Worm (Caenorhabditis elegans) whole organism, L1 larva: Measurements from ENCODE around the gene F54H12.7.

Source experiments
- C04F5.9 ChIP-seq: sonication (generic microtip); optimal IDR thresholded peaks from 2 replicates; lab custom pipeline; 2016; ENCODE audit warnings: missing genetic modification characterization, missing compliant biosample characterization
- Y116A8C.19 ChIP-seq: sonication (generic microtip); optimal IDR thresholded peaks from 2 replicates; lab custom pipeline; 2016; ENCODE audit warnings: missing compliant biosample characterization, missing genetic modification characterization, borderline replicate concordance
- aha-1 ChIP-seq: fragments of 150-350 bp; optimal IDR thresholded peaks from 2 replicates; lab custom pipeline; 2014; ENCODE audit warnings: missing biosample characterization, missing genetic modification characterization
- alr-1 ChIP-seq: fragments of 200-800 bp; sonication (Bioruptor generic); optimal IDR thresholded peaks from 2 replicates; lab custom pipeline; 2018; ENCODE audit warnings: borderline replicate concordance, mild to moderate bottlenecking, missing genetic modification characterization, missing compliant biosample characterization
- ama-1 ChIP-seq: fragments of 150-350 bp; optimal IDR thresholded peaks from 2 replicates; lab custom pipeline; 2014
- blmp-1 ChIP-seq: fragments of 150-350 bp; optimal IDR thresholded peaks from 2 replicates; lab custom pipeline; 2014; ENCODE audit warnings: missing biosample characterization, missing genetic modification characterization
- ceh-88 ChIP-seq: fragments of 200-800 bp; sonication (Bioruptor generic); IDR thresholded peaks from 2 replicates; pipeline ENCODE4 v1.3.6; 2022; ENCODE audit warnings: missing genetic modification characterization, missing compliant biosample characterization
- efl-1 ChIP-seq, 4 experiments: fragments of 150-350 bp; optimal IDR thresholded peaks in 3 of 4; peaks in 1 of 4; 1 replicate in 1 of 4; 2 replicates in 3 of 4; lab custom pipeline; 2014; ENCODE audit warnings: missing biosample characterization in 2 of 4, missing genetic modification characterization in 2 of 4, missing genetic modification reagents in 2 of 4
- egl-13 ChIP-seq: sonication (generic microtip); optimal IDR thresholded peaks from 2 replicates; lab custom pipeline; 2016; ENCODE audit warnings: missing genotype, missing genetic modification reagents, missing genetic modification characterization, missing compliant biosample characterization
- elt-2 ChIP-seq: sonication (generic microtip); optimal IDR thresholded peaks from 2 replicates; lab custom pipeline; 2016; ENCODE audit warnings: missing genetic modification characterization, mild to moderate bottlenecking, inconsistent platforms, missing compliant biosample characterization, missing genetic modification reagents
- elt-3 ChIP-seq, 6 experiments: fragments of 150-350 bp in 1 of 6; sonication (generic microtip); optimal IDR thresholded peaks; 2 replicates each; lab custom pipeline; 2017 to 2018; ENCODE audit warnings: missing biosample characterization in 6 of 6, missing genetic modification characterization in 6 of 6, inconsistent platforms in 1 of 6
- ets-5 ChIP-seq: fragments of 200-800 bp; sonication (Bioruptor generic); IDR thresholded peaks from 2 replicates; pipeline ENCODE4 v1.3.6; 2022; ENCODE audit warnings: missing genetic modification characterization, missing compliant biosample characterization
- fkh-4 ChIP-seq: sonication (generic microtip); optimal IDR thresholded peaks from 2 replicates; lab custom pipeline; 2016; ENCODE audit warnings: missing compliant biosample characterization, missing genetic modification characterization, borderline replicate concordance
- hpl-2 ChIP-seq: fragments of 150-350 bp; optimal IDR thresholded peaks from 2 replicates; lab custom pipeline; 2014; ENCODE audit warnings: missing biosample characterization, missing genetic modification reagents, missing genetic modification characterization
- lin-35 ChIP-seq, 2 experiments: fragments of 150-350 bp; optimal IDR thresholded peaks; 2 replicates each; lab custom pipeline; 2014; ENCODE audit warnings: missing biosample characterization in 2 of 2, missing genetic modification characterization in 2 of 2, missing genetic modification reagents in 2 of 2
- lin-39 ChIP-seq: fragments of 150-350 bp; optimal IDR thresholded peaks from 2 replicates; lab custom pipeline; 2014; ENCODE audit warnings: missing biosample characterization, missing genetic modification reagents, missing genetic modification characterization
- lir-3 ChIP-seq: sonication (generic microtip); optimal IDR thresholded peaks from 2 replicates; lab custom pipeline; 2016; ENCODE audit warnings: mild to moderate bottlenecking, missing genetic modification characterization, moderate library complexity, missing compliant biosample characterization; ENCODE audit not compliant: poor library complexity
- lsy-2 ChIP-seq, 2 experiments: fragments of 150-350 bp; optimal IDR thresholded peaks; 2 replicates each; lab custom pipeline; 2014; ENCODE audit warnings: missing biosample characterization in 2 of 2, missing genetic modification characterization in 2 of 2
- mdl-1 ChIP-seq, 2 experiments: fragments of 150-350 bp; optimal IDR thresholded peaks; 2 replicates each; lab custom pipeline; 2014 to 2017; ENCODE audit warnings: missing biosample characterization in 2 of 2, missing genetic modification characterization in 2 of 2, inconsistent platforms in 1 of 2
- mef-2 ChIP-seq: fragments of 150-350 bp; optimal IDR thresholded peaks from 2 replicates; lab custom pipeline; 2014; ENCODE audit warnings: missing biosample characterization, missing genetic modification characterization
- nhr-19 ChIP-seq: fragments of 200-800 bp; sonication (Bioruptor generic); conservative IDR thresholded peaks from 2 replicates; pipeline ENCODE4 v1.3.6; 2022; ENCODE audit warnings: missing genetic modification characterization, missing compliant biosample characterization
- nhr-20 ChIP-seq: sonication (generic microtip); optimal IDR thresholded peaks from 2 replicates; lab custom pipeline; 2016; ENCODE audit warnings: mild to moderate bottlenecking, missing genetic modification characterization, missing compliant biosample characterization
- nhr-77 ChIP-seq: fragments of 150-350 bp; optimal IDR thresholded peaks from 2 replicates; lab custom pipeline; 2014; ENCODE audit warnings: missing biosample characterization, missing genetic modification characterization
- nhr-85 ChIP-seq: sonication (generic microtip); peaks from one replicate; lab custom pipeline; 2016; ENCODE audit warnings: missing genetic modification characterization, inconsistent platforms, missing compliant biosample characterization
- pqm-1 ChIP-seq: sonication (generic microtip); optimal IDR thresholded peaks from 3 replicates; lab custom pipeline; 2017; ENCODE audit warnings: missing biosample characterization, missing genetic modification characterization
- rnt-1 ChIP-seq: sonication (generic microtip); optimal IDR thresholded peaks from 2 replicates; lab custom pipeline; 2016; ENCODE audit warnings: mild to moderate bottlenecking, missing genetic modification characterization, moderate library complexity, missing compliant biosample characterization
- snu-23 ChIP-seq: sonication (generic microtip); optimal IDR thresholded peaks from 2 replicates; lab custom pipeline; 2016; ENCODE audit warnings: missing genetic modification characterization, missing compliant biosample characterization
- sox-4 ChIP-seq: sonication (generic microtip); optimal IDR thresholded peaks from 2 replicates; lab custom pipeline; 2016; ENCODE audit warnings: missing genetic modification characterization, missing compliant biosample characterization
- tlp-1 ChIP-seq: fragments of 150-350 bp; optimal IDR thresholded peaks from 2 replicates; lab custom pipeline; 2014; ENCODE audit warnings: missing biosample characterization, missing genetic modification characterization
- unc-30 ChIP-seq: sonication (generic microtip); optimal IDR thresholded peaks from 2 replicates; lab custom pipeline; 2017; ENCODE audit warnings: missing biosample characterization, missing genetic modification characterization
- unc-62 ChIP-seq: fragments of 150-350 bp; optimal IDR thresholded peaks from 2 replicates; lab custom pipeline; 2014; ENCODE audit warnings: missing biosample characterization, missing genetic modification reagents, missing genetic modification characterization
- unc-86 ChIP-seq: sonication (generic microtip); optimal IDR thresholded peaks from 2 replicates; lab custom pipeline; 2016; ENCODE audit warnings: missing genetic modification characterization, missing compliant biosample characterization
- unc-98 ChIP-seq: fragments of 200-800 bp; sonication (Bioruptor generic); IDR thresholded peaks from 2 replicates; pipeline ENCODE4 v1.3.6; 2022; ENCODE audit warnings: missing genetic modification characterization, missing compliant biosample characterization
- xbp-1 ChIP-seq: sonication (generic microtip); optimal IDR thresholded peaks from 2 replicates; lab custom pipeline; 2016; ENCODE audit warnings: missing genetic modification characterization, missing compliant biosample characterization
- zag-1 ChIP-seq: fragments of 150-350 bp; optimal IDR thresholded peaks from 2 replicates; lab custom pipeline; 2014; ENCODE audit warnings: missing biosample characterization, missing genetic modification characterization
- zip-4 ChIP-seq: fragments of 200-800 bp; sonication (Bioruptor generic); optimal IDR thresholded peaks from 2 replicates; lab custom pipeline; 2018; ENCODE audit warnings: mild to moderate bottlenecking, missing genetic modification characterization, moderate library complexity, missing compliant biosample characterization
- ztf-4 ChIP-seq: fragments of 150-350 bp; optimal IDR thresholded peaks from 2 replicates; lab custom pipeline; 2014; ENCODE audit warnings: missing biosample characterization, missing genetic modification characterization

Gene F54H12.7

DNA sequence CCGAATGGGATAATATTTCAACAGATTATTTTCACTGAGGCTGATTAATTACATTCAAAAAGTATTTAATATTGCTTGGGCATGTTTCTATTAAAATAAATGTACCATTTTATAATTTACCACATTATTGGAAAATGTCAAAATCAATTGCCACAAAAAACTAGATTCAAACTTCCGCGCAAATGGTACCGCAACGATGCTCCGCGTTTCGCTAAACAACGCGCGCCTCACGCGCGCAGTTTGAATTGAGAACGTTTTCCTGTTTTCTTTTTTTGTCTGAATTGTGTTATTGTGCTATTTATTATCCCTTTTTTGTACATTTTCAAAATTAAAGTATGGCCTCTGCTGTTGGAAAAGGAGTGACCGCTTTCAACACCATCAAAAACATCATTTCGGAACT, 28.3 kb upstream of the F54H12.7 start, which contains the start of gene C29E4.12 (continued):
- peak; percentile 53 for TF ChIP-seq unc-86 (tag; lab: Kevin White, UChicago)
- TF ChIP-seq pqm-1 (tag; lab: Kevin White, UChicago): no peak
- peak; percentile 84 to 92 for TF ChIP-seq lsy-2 (tag; optimal IDR thresholded peaks at IDR 0.05; lab: Kevin White, UChicago)
- TF ChIP-seq nhr-20 (tag; lab: Kevin White, UChicago): peak; percentile 74
- peak; percentile 86 for TF ChIP-seq nhr-85 (tag; lab: Kevin White, UChicago)
- TF ChIP-seq C04F5.9 (tag; lab: Kevin White, UChicago): peak; percentile 63
- TF ChIP-seq nhr-77 (tag; lab: Kevin White, UChicago): peak; percentile 61
- TF ChIP-seq, all 84 proteins: peak for 47

DNA sequence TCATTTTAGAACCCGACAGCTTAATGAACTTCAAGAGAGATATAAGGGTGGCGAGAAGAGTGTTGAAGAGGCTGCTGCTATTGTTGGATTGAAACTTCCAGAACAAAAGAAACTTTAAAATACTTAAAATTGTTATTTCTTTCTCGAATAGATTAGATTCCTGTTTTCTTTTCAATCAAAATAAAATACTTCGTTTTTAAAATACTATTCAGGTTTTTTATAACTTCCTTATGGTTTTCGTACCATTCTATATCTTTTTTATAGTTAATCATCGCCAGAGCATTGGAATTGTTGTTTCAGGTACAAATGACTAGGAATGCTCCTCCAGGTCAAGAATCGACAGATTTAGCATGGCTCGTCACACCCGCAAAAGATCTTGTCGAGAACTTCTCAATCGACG, 27.7 kb upstream of the F54H12.7 start, which contains the start of gene kle-2:
TSS of gene kle-2 (plus strand) at position 301 of the 400 bp plus-strand sequence.
- TF ChIP-seq mef-2 (no peak), unc-98 (GFP tag; lab: Robert Waterston, UW) (no peak), aha-1 (tag; lab: Kevin White, UChicago) (no peak), mdl-1 (tag; optimal IDR thresholded peaks at IDR 0.05; lab: Kevin White, UChicago) (no peak), fkh-4 (tag; lab: Kevin White, UChicago) (no peak), zip-4 (GFP tag; lab: Kevin White, UChicago) (no peak), rnt-1 (tag; lab: Kevin White, UChicago) (no peak), alr-1 (tag; lab: Kevin White, UChicago) (no peak), zag-1 (tag; lab: Kevin White, UChicago) (no peak), tlp-1 (tag; lab: Kevin White, UChicago) (no peak), elt-3 (tag; optimal IDR thresholded peaks at IDR 0.05; lab: Kevin White, UChicago) (no peak), hpl-2 (GFP tag; lab: Kevin White, UChicago) (no peak), Y116A8C.19 (tag; lab: Kevin White, UChicago) (no peak), snu-23 (GFP tag; lab: Kevin White, UChicago) (no peak), lin-35 (GFP tag; optimal IDR thresholded peaks at IDR 0.05; lab: Kevin White, UChicago) (no peak), unc-30 (tag; lab: Kevin White, UChicago) (no peak), pqm-1 (tag; lab: Kevin White, UChicago) (no peak), ztf-4 (tag; lab: Kevin White, UChicago) (no peak)

- TF ChIP-seq nhr-85 (tag; lab: Kevin White, UChicago): no peak
- no peak for TF ChIP-seq ama-1
- TF ChIP-seq unc-62: no peak
- no peak for TF ChIP-seq lir-3 (tag; lab: Kevin White, UChicago)
- TF ChIP-seq unc-86 (tag; lab: Kevin White, UChicago): no peak
Measured at ce11 chrIII:7946968-7947491, 22.1 kb upstream of the F54H12.7 start, which contains the start of gene gsto-1. gsto-1 (minus strand) TSS chrIII:7947018.

DNA sequence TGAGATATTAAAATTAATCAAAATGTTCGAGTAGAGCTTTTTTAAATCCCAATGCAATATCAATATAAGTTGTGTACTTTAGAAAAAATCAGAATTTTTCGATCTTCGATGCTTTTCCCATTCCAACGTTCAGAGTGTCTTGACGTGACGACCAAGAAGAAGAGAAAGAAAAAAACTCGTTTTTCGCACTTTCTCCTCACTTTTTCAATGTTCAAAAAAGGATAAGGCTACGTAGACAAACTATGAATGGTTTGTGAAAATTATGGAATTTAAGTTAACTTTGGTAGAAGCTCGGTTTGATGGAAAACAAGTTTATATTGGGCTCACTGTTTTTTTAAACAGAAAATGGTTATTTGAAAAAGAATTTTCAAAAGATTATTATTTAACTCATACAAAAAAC, 21.5 kb upstream of the F54H12.7 start:
- peak; percentile 54 for TF ChIP-seq blmp-1 (tag; lab: Kevin White, UChicago)
- no peak for TF ChIP-seq elt-2 (tag; lab: Kevin White, UChicago)
- no peak for TF ChIP-seq ceh-88 (GFP tag; lab: Robert Waterston, UW)
- TF ChIP-seq egl-13 (tag; lab: Kevin White, UChicago): no peak
- no peak for TF ChIP-seq zip-4 (GFP tag; lab: Kevin White, UChicago)
- TF ChIP-seq efl-1 (optimal IDR thresholded peaks at IDR 0.05; lab: Kevin White, UChicago): no peak
- peak in 1 of 2 experiments; percentile 56 for TF ChIP-seq efl-1 (GFP tag; optimal IDR thresholded peaks at IDR 0.05 in 1 of 2; lab: Kevin White, UChicago)
- no peak for TF ChIP-seq nhr-19 (GFP tag; lab: Robert Waterston, UW)
- no peak for TF ChIP-seq lin-39 (tag; lab: Kevin White, UChicago)
- no peak for TF ChIP-seq sox-4 (tag; lab: Kevin White, UChicago)
- no peak for TF ChIP-seq ets-5 (GFP tag; lab: Robert Waterston, UW)
- TF ChIP-seq tlp-1 (tag; lab: Kevin White, UChicago): no peak
- no peak for TF ChIP-seq unc-86 (tag; lab: Kevin White, UChicago)
- no peak for TF ChIP-seq C04F5.9 (tag; lab: Kevin White, UChicago)
- no peak for TF ChIP-seq xbp-1 (tag; lab: Kevin White, UChicago)
